Worm (Caenorhabditis elegans): Measurements from ENCODE around the gene mrps-18.C.
A peak's percentile ranks its signal among the peaks of the same experiment; 100 is the strongest.

The mrps-18.C gene

ce11 chrII:6782738-6783163, 46.7 kb downstream of the mrps-18.C start (continued):
- TF ChIP-seq gei-17 (GFP tag; optimal IDR thresholded peaks at IDR 0.05) = peak; percentile 14
- TF ChIP-seq cebp-2 (GFP tag; IDR thresholded peaks at IDR 0.05) = 0 out of 2 replicates have a peak, but pooled peaks have one; percentile 15
- no peak for TF ChIP-seq pha-4 (tag; optimal IDR thresholded peaks at IDR 0.05)
- 0 out of 2 replicates have a peak, but pooled peaks have one; percentile 58 for TF ChIP-seq Y67H2A.10 (GFP tag; conservative IDR thresholded peaks at IDR 0.05)
- TF ChIP-seq lin-40 (tag; optimal IDR thresholded peaks at IDR 0.05) = peak; percentile 23
- TF ChIP-seq Y56A3A.18 (GFP tag; IDR thresholded peaks at IDR 0.05) = no peak
- TF ChIP-seq nhr-27 (tag; optimal IDR thresholded peaks at IDR 0.05) = no peak
- TF ChIP-seq nhr-80 (tag; optimal IDR thresholded peaks at IDR 0.05) = peak; percentile 58
- peak; percentile 92 for TF ChIP-seq attf-5 (GFP tag; optimal IDR thresholded peaks at IDR 0.05)
- TF ChIP-seq hmg-1.2 (GFP tag; IDR thresholded peaks at IDR 0.05) = peak; percentile 45
- no peak for TF ChIP-seq nhr-179 (tag; optimal IDR thresholded peaks at IDR 0.05)
- no peak for TF ChIP-seq snpc-3.4 (tag; optimal IDR thresholded peaks at IDR 0.05)
- TF ChIP-seq attf-3 (GFP tag; conservative IDR thresholded peaks at IDR 0.05) = peak; percentile 34; the same call in 1 of the 2 replicates
- TF ChIP-seq F33H1.4 (GFP tag; IDR thresholded peaks at IDR 0.05) = no peak
- TF ChIP-seq lsy-27 (tag; optimal IDR thresholded peaks at IDR 0.05; ENCODE audit: borderline replicate concordance, insufficient read depth) = no peak
- TF ChIP-seq efl-1 (GFP tag; optimal IDR thresholded peaks at IDR 0.05) = no peak
- no peak for TF ChIP-seq Y53G8AR.9 (GFP tag; conservative IDR thresholded peaks at IDR 0.05)
- TF ChIP-seq ceh-27 (GFP tag; optimal IDR thresholded peaks at IDR 0.05) = peak; percentile 76
- no peak for TF ChIP-seq zim-3 (tag; optimal IDR thresholded peaks at IDR 0.05)
- no peak for TF ChIP-seq egl-44 (GFP tag; IDR thresholded peaks at IDR 0.05)
- no peak for TF ChIP-seq lin-54 (GFP tag; optimal IDR thresholded peaks at IDR 0.05)
- TF ChIP-seq F55B11.4 (tag; optimal IDR thresholded peaks at IDR 0.05; ENCODE audit: borderline replicate concordance, insufficient read depth) = no peak
- TF ChIP-seq unc-62 (GFP tag; optimal IDR thresholded peaks at IDR 0.05) = no peak
- TF ChIP-seq C17E4.6 (GFP tag; IDR thresholded peaks at IDR 0.05) = no peak
- TF ChIP-seq K11D2.4 (GFP tag; IDR thresholded peaks at IDR 0.05) = no peak; the same call in 1 of the 2 replicates
- TF ChIP-seq ztf-18 (tag; optimal IDR thresholded peaks at IDR 0.05) = peak; percentile 39
- TF ChIP-seq K12H6.12 (tag; optimal IDR thresholded peaks at IDR 0.05) = peak; percentile 91
- TF ChIP-seq B0336.3 (GFP tag; IDR thresholded peaks at IDR 0.05) = peak; percentile 41
- no peak for TF ChIP-seq sptf-2 (GFP tag; optimal IDR thresholded peaks at IDR 0.05)

ce11 chrII:6783377-6783829, 47.4 kb downstream of the mrps-18.C start, which contains the start of gene gldi-2:
gldi-2 (plus strand) TSS chrII:6783427.
- TF ChIP-seq cebp-1 (GFP tag; IDR thresholded peaks at IDR 0.05) = peak; percentile 56; the same call in 1 of the 2 replicates
- TF ChIP-seq cebp-1 (tag; optimal IDR thresholded peaks at IDR 0.05) = peak; percentile 86
- TF ChIP-seq B0019.2 (GFP tag; conservative IDR thresholded peaks at IDR 0.05) = no peak
